Worm (Caenorhabditis elegans): Measurements from ENCODE around the gene nlp-24.

- TF ChIP-seq Y48G9A.11 (GFP tag; IDR thresholded peaks at IDR 0.05), result no peak
- no peak for TF ChIP-seq mep-1 (tag; optimal IDR thresholded peaks at IDR 0.05)
- TF ChIP-seq R02D3.7 (tag; optimal IDR thresholded peaks at IDR 0.05), result no peak
- TF ChIP-seq aly-2 (tag; optimal IDR thresholded peaks at IDR 0.05), result no peak
These were observed 6.1 kb upstream of the nlp-24 start, which contains the start of gene piit-1 for ce11 chrV:11610049-11610448.
